Worm (Caenorhabditis elegans) whole organism, midembryonic: ENCODE results near the gene B0564.2.

Experiments
- T22C8.4 ChIP-seq: fragments of 200-800 bp; sonication (Bioruptor generic); IDR thresholded peaks from 2 replicates; pipeline ENCODE4 v1.3.6; 2022; ENCODE audit warnings: missing genetic modification characterization, missing compliant biosample characterization
- cog-1 ChIP-seq: sonication (generic microtip); optimal IDR thresholded peaks from 2 replicates; lab custom pipeline; 2016; ENCODE audit warnings: missing genetic modification characterization, missing compliant biosample characterization
- klf-2 ChIP-seq: fragments of 200-800 bp; sonication (Bioruptor generic); conservative IDR thresholded peaks from 2 replicates; pipeline ENCODE4 v1.3.6; 2022; ENCODE audit warnings: missing genetic modification reagents, missing genetic modification characterization, missing compliant biosample characterization
- med-1 ChIP-seq: sonication (generic microtip); optimal IDR thresholded peaks from 2 replicates; lab custom pipeline; 2017; ENCODE audit warnings: missing genetic modification characterization, mild to moderate bottlenecking, missing compliant biosample characterization, antibody characterized with exemption, missing genetic modification reagents; ENCODE audit not compliant: insufficient read depth
- ztf-23 ChIP-seq: fragments of 200-800 bp; sonication (Bioruptor generic); IDR thresholded peaks from 2 replicates; pipeline ENCODE4 v1.3.6; 2022; ENCODE audit warnings: missing genetic modification reagents, missing genetic modification characterization, missing compliant biosample characterization

DNA sequence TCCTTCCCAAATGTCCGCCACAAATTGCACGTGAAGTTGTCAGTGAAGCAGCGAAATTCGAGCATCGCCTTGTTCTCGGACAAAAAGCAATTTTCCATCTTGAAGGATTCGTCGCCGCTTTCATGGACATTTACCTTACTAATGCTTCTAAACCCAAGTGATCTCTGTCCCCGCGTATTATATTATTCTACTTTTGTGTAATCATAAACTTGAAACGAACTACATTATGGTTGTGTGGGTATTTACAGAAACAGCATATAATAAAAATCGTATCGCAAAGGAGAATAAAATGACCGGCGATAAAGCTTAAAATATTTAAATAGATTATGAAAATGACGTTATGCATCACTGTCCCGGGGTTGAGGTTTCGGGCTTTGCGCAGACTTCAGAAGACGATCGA, 10.7 kb upstream of the B0564.2 start:
- TF ChIP-seq ztf-23 (no peak), med-1 (GFP tag; lab: Kevin White, UChicago) (no peak), cog-1 (no peak), klf-2 (GFP tag; lab: Robert Waterston, UW) (no peak), T22C8.4 (GFP tag; lab: Robert Waterston, UW) (no peak)
